Worm (Caenorhabditis elegans): Measurements from ENCODE around the gene daf-37.

DNA sequence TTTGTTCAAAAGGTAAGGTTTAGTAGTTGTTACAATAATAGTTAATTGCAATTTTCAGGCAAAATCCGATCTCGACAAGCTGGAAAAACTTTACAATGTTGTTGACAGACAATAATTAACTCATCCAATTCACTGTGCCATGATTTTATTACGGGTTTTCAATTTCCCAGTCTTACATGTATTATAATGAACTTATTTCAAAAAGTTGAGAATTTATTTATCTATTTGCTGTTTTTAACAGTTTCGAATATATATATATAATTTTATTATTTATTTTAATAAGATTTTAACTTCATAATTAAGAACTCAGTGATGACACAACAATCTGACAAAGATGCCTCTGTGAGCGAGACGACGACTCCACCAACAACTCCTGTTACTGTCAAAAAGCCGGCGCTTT lies 38.0 kb upstream of the daf-37 start, which contains the start of gene lelo-1:
- no peak for TF ChIP-seq cebp-2 (GFP tag; IDR thresholded peaks at IDR 0.05)
- TF ChIP-seq hmg-1.2 (GFP tag; IDR thresholded peaks at IDR 0.05): no peak
- TF ChIP-seq dpl-1 (GFP tag; optimal IDR thresholded peaks at IDR 0.05): no peak
- TF ChIP-seq ztf-18 (tag; optimal IDR thresholded peaks at IDR 0.05): no peak
- TF ChIP-seq lsy-27 (tag; optimal IDR thresholded peaks at IDR 0.05; ENCODE audit: borderline replicate concordance, insufficient read depth): no peak
- no peak for TF ChIP-seq hlh-26 (GFP tag; conservative IDR thresholded peaks at IDR 0.05)
- TF ChIP-seq madf-3 (GFP tag; IDR thresholded peaks at IDR 0.05): no peak
- TF ChIP-seq egrh-3 (GFP tag; IDR thresholded peaks at IDR 0.05): no peak
- no peak for TF ChIP-seq Y95B8A.8 (GFP tag; IDR thresholded peaks at IDR 0.05)
- TF ChIP-seq lin-40 (tag; optimal IDR thresholded peaks at IDR 0.05): no peak
